Worm (Caenorhabditis elegans) whole organism, late embryonic: ENCODE results near the gene Y55F3AM.21.

ENCODE experiments used
- F13H6.1 ChIP-seq: sonication (generic microtip); optimal IDR thresholded peaks from 2 replicates; lab custom pipeline; 2016; ENCODE audit warnings: missing genetic modification characterization, missing compliant biosample characterization
- K02D7.2 ChIP-seq: sonication (generic microtip); optimal IDR thresholded peaks from 2 replicates; lab custom pipeline; 2017; ENCODE audit warnings: mild to moderate bottlenecking, missing genetic modification characterization, missing compliant biosample characterization
- Y22D7AL.16 ChIP-seq: sonication (generic microtip); optimal IDR thresholded peaks from 2 replicates; lab custom pipeline; 2016; ENCODE audit warnings: missing genetic modification characterization, missing compliant biosample characterization
- ahr-1 ChIP-seq: sonication (generic microtip); optimal IDR thresholded peaks from 2 replicates; lab custom pipeline; 2016; ENCODE audit warnings: missing genetic modification characterization, missing compliant biosample characterization
- ama-1 ChIP-seq: fragments of 150-350 bp; optimal IDR thresholded peaks from 2 replicates; lab custom pipeline; 2014
- ceh-14 ChIP-seq: sonication (generic microtip); optimal IDR thresholded peaks from 2 replicates; lab custom pipeline; 2016; ENCODE audit warnings: missing genotype, missing genetic modification characterization, missing compliant biosample characterization
- ceh-2 ChIP-seq: sonication (generic microtip); optimal IDR thresholded peaks from 2 replicates; lab custom pipeline; 2016; ENCODE audit warnings: missing genotype, missing genetic modification characterization, missing compliant biosample characterization
- ceh-22 ChIP-seq: sonication (generic microtip); optimal IDR thresholded peaks from 2 replicates; lab custom pipeline; 2017; ENCODE audit warnings: missing biosample characterization, missing genetic modification characterization
- ceh-24 ChIP-seq: sonication (generic microtip); optimal IDR thresholded peaks from 2 replicates; lab custom pipeline; 2016; ENCODE audit warnings: mild to moderate bottlenecking, missing genetic modification characterization, missing compliant biosample characterization
- ceh-30 ChIP-seq: fragments of 150-350 bp; optimal IDR thresholded peaks from 2 replicates; lab custom pipeline; 2014; ENCODE audit warnings: missing biosample characterization, missing genetic modification characterization
- ceh-31 ChIP-seq: sonication (generic microtip); optimal IDR thresholded peaks from 2 replicates; lab custom pipeline; 2016; ENCODE audit warnings: missing genetic modification characterization, missing compliant biosample characterization
- ceh-34 ChIP-seq: sonication (generic microtip); optimal IDR thresholded peaks from 2 replicates; lab custom pipeline; 2016; ENCODE audit warnings: mild to moderate bottlenecking, missing genetic modification characterization, missing compliant biosample characterization
- ceh-45 ChIP-seq: fragments of 200-800 bp; sonication (Bioruptor generic); IDR thresholded peaks from 2 replicates; pipeline ENCODE4 v1.3.6; 2022; ENCODE audit warnings: missing genetic modification reagents, missing genetic modification characterization, missing compliant biosample characterization
- ceh-48 ChIP-seq: sonication (generic microtip); optimal IDR thresholded peaks from 2 replicates; lab custom pipeline; 2016; ENCODE audit warnings: missing genetic modification characterization, inconsistent platforms, missing compliant biosample characterization
- ceh-6 ChIP-seq: fragments of 200-800 bp; sonication (Bioruptor generic); optimal IDR thresholded peaks from 2 replicates; lab custom pipeline; 2018; ENCODE audit warnings: mild to moderate bottlenecking, missing genetic modification characterization, missing compliant biosample characterization
- ceh-9 ChIP-seq: sonication (generic microtip); optimal IDR thresholded peaks from 2 replicates; lab custom pipeline; 2016; ENCODE audit warnings: mild to moderate bottlenecking, missing genetic modification characterization, inconsistent platforms, missing compliant biosample characterization
- dmd-4 ChIP-seq: sonication (generic microtip); optimal IDR thresholded peaks from 2 replicates; lab custom pipeline; 2016; ENCODE audit warnings: borderline replicate concordance, missing genetic modification characterization, missing compliant biosample characterization
- elt-2 ChIP-seq: sonication (generic microtip); optimal IDR thresholded peaks from 2 replicates; lab custom pipeline; 2016; ENCODE audit warnings: missing genetic modification reagents, missing genetic modification characterization, missing compliant biosample characterization
- fax-1 ChIP-seq: sonication (generic microtip); optimal IDR thresholded peaks from 2 replicates; lab custom pipeline; 2016; ENCODE audit warnings: missing genotype, missing genetic modification characterization, missing compliant biosample characterization
- fkh-10 ChIP-seq: fragments of 150-350 bp; optimal IDR thresholded peaks from 2 replicates; lab custom pipeline; 2014; ENCODE audit warnings: missing biosample characterization, missing genetic modification reagents, missing genetic modification characterization
- gmeb-2 ChIP-seq: sonication (generic microtip); optimal IDR thresholded peaks from 2 replicates; lab custom pipeline; 2016; ENCODE audit warnings: missing genetic modification characterization, inconsistent platforms, missing compliant biosample characterization
- hlh-13 ChIP-seq: fragments of 200-800 bp; sonication (Bioruptor generic); optimal IDR thresholded peaks from 2 replicates; lab custom pipeline; 2018; ENCODE audit warnings: mild to moderate bottlenecking, missing genetic modification characterization, missing compliant biosample characterization
- hlh-15 ChIP-seq: sonication (generic microtip); optimal IDR thresholded peaks from 2 replicates; lab custom pipeline; 2016; ENCODE audit warnings: missing genetic modification characterization, missing compliant biosample characterization
- hlh-30 ChIP-seq: sonication (generic microtip); optimal IDR thresholded peaks from 2 replicates; lab custom pipeline; 2017; ENCODE audit warnings: antibody characterized with exemption, missing genetic modification characterization, missing compliant biosample characterization; ENCODE audit not compliant: insufficient read depth
- lim-6 ChIP-seq: sonication (generic microtip); optimal IDR thresholded peaks from 2 replicates; lab custom pipeline; 2016; ENCODE audit warnings: missing genetic modification characterization, missing compliant biosample characterization
- lin-11 ChIP-seq: fragments of 200-800 bp; sonication (Bioruptor generic); optimal IDR thresholded peaks from 2 replicates; lab custom pipeline; 2018; ENCODE audit warnings: mild to moderate bottlenecking, missing genetic modification characterization, missing compliant biosample characterization
- nfya-1 ChIP-seq: sonication (generic microtip); optimal IDR thresholded peaks from 2 replicates; lab custom pipeline; 2017; ENCODE audit warnings: missing genetic modification characterization, mild to moderate bottlenecking, missing compliant biosample characterization, antibody characterized with exemption, moderate library complexity
- nhr-232 ChIP-seq: sonication (generic microtip); optimal IDR thresholded peaks from 2 replicates; lab custom pipeline; 2016; ENCODE audit warnings: missing genetic modification characterization, missing compliant biosample characterization
- odd-2 ChIP-seq: sonication (generic microtip); optimal IDR thresholded peaks from 2 replicates; lab custom pipeline; 2017; ENCODE audit warnings: antibody characterized with exemption, mild to moderate bottlenecking, missing genetic modification characterization, missing compliant biosample characterization
- pat-9 ChIP-seq: fragments of 200-800 bp; sonication (Bioruptor generic); optimal IDR thresholded peaks from 2 replicates; lab custom pipeline; 2018; ENCODE audit warnings: mild to moderate bottlenecking, missing genetic modification characterization, moderate library complexity, missing compliant biosample characterization
- pax-1 ChIP-seq: fragments of 150-350 bp; optimal IDR thresholded peaks from 2 replicates; lab custom pipeline; 2014; ENCODE audit warnings: missing biosample characterization, missing genetic modification characterization
- rnt-1 ChIP-seq: sonication (generic microtip); optimal IDR thresholded peaks from 2 replicates; lab custom pipeline; 2016; ENCODE audit warnings: missing genetic modification characterization, missing compliant biosample characterization
- sdc-2 ChIP-seq: sonication (generic microtip); optimal IDR thresholded peaks from 2 replicates; lab custom pipeline; 2016; ENCODE audit warnings: missing genotype, missing genetic modification characterization, missing compliant biosample characterization
- sox-4 ChIP-seq: sonication (generic microtip); optimal IDR thresholded peaks from 2 replicates; lab custom pipeline; 2017; ENCODE audit warnings: mild to moderate bottlenecking, missing genetic modification characterization, inconsistent platforms, missing compliant biosample characterization
- syd-9 ChIP-seq: sonication (generic microtip); optimal IDR thresholded peaks from 2 replicates; lab custom pipeline; 2016; ENCODE audit warnings: mild to moderate bottlenecking, missing genetic modification characterization, moderate library complexity, missing compliant biosample characterization
- tbx-2 ChIP-seq: sonication (generic microtip); optimal IDR thresholded peaks from 2 replicates; lab custom pipeline; 2016; ENCODE audit warnings: missing genetic modification characterization, missing compliant biosample characterization
- ttx-3 ChIP-seq: sonication (generic microtip); optimal IDR thresholded peaks from 2 replicates; lab custom pipeline; 2016; ENCODE audit warnings: missing genetic modification reagents, missing genetic modification characterization, missing compliant biosample characterization
- unc-3 ChIP-seq, 2 experiments: fragments of 200-800 bp in 1 of 2; sonication (Bioruptor generic) in 1 of 2; sonication (generic microtip) in 1 of 2; conservative IDR thresholded peaks in 1 of 2; optimal IDR thresholded peaks in 1 of 2; 2 replicates each; pipeline versions ENCODE4 v1.3.6 to Lab custom; 2016 to 2022; ENCODE audit warnings: missing compliant biosample characterization in 2 of 2, missing genetic modification characterization in 2 of 2, missing genetic modification reagents in 1 of 2
- unc-55 ChIP-seq: sonication (generic microtip); optimal IDR thresholded peaks from 2 replicates; lab custom pipeline; 2017; ENCODE audit warnings: missing biosample characterization, missing genetic modification reagents, missing genetic modification characterization
- unc-86 ChIP-seq: sonication (generic microtip); optimal IDR thresholded peaks from 2 replicates; lab custom pipeline; 2016; ENCODE audit warnings: missing genetic modification characterization, missing compliant biosample characterization
- zip-5 ChIP-seq: sonication (generic microtip); optimal IDR thresholded peaks from 2 replicates; lab custom pipeline; 2016; ENCODE audit warnings: missing genetic modification characterization, missing compliant biosample characterization
- ztf-16 ChIP-seq: sonication (generic microtip); optimal IDR thresholded peaks from 2 replicates; lab custom pipeline; 2017; ENCODE audit warnings: missing genetic modification characterization, missing compliant biosample characterization

Y55F3AM.21 gene

DNA sequence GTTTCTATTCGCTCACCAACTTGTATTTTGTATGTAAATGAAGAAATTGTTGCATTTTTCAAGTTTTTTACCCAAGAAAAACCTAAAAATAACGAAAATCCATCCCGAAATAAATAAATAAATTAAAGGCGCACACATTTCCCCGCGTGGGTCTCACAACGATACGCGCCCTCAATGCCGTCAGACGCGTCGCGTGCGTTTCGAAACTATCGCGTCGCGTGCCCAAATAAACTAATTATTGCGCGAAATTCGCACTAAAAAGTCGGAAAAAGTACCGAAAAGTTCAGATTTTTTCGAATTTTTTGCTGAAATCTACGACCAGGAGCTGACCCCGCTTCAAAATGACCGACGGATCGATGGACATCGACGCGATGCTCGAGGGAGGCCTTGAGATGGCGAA lies 39.0 kb downstream of the Y55F3AM.21 start, which contains the start of gene rbm-39 (continued):
- TF ChIP-seq lin-11 (no peak), ceh-45 (GFP tag; lab: Robert Waterston, UW) (no peak), fkh-10 (GFP tag; lab: Kevin White, UChicago) (no peak), nfya-1 (tag; lab: Kevin White, UChicago) (peak; percentile 64), lim-6 (tag; lab: Kevin White, UChicago) (no peak), hlh-15 (tag; lab: Kevin White, UChicago) (no peak), dmd-4 (tag; lab: Kevin White, UChicago) (no peak), ceh-6 (GFP tag; lab: Kevin White, UChicago) (no peak), unc-55 (GFP tag; lab: Kevin White, UChicago) (peak; percentile 49), ceh-24 (tag; lab: Kevin White, UChicago) (no peak)

DNA sequence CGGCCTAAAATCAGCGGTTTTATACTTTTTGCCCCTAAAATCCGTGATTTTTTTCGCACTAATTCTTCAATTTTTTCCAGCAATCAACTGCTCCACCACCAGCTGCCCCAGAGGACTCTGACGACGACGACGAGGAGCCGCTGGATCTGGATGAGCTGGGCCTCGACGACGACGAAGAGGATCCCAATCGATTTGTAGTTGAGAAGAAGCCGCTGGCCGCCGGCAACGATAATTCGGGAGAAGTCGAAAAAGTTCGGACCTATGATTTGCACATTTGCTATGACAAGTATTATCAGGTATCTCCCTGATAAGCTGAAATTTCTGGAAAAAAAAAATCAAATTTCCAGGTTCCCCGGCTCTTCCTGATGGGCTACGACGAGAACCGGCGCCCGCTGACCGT lies 39.7 kb downstream of the Y55F3AM.21 start:
- TF ChIP-seq hlh-30 (tag; lab: Kevin White, UChicago) (no peak), elt-2 (tag; lab: Kevin White, UChicago) (no peak)

DNA sequence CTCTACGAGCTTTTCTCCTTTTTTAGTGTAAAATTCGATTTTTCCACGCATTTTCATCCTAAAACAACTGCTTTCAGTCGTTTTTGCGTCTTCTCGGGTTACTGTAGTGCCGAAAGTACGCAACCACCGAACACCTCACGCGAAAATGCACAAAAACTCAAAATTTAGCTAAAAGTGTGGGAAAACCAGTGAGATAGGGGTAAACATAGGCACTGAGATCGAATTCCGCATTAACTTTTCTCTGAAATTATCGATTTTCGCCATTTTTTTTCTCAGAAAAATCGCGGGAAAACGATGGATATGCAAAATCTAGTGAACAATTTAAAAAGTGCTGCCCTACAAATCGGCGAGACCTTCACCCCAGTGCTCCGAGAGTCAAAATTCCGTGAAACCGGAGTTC lies 41.3 kb downstream of the Y55F3AM.21 start, which contains the start of gene atg-3:
Gene atg-3 (plus strand): TSS at position 301 of the 400 bp plus-strand sequence.
- TF ChIP-seq ceh-31 (tag; lab: Kevin White, UChicago) (no peak), sdc-2 (no peak), elt-2 (tag; lab: Kevin White, UChicago) (no peak), ceh-22 (tag; lab: Kevin White, UChicago) (no peak), sox-4 (tag; lab: Kevin White, UChicago) (no peak), ztf-16 (tag; lab: Kevin White, UChicago) (no peak), fax-1 (tag; lab: Kevin White, UChicago) (no peak)

DNA sequence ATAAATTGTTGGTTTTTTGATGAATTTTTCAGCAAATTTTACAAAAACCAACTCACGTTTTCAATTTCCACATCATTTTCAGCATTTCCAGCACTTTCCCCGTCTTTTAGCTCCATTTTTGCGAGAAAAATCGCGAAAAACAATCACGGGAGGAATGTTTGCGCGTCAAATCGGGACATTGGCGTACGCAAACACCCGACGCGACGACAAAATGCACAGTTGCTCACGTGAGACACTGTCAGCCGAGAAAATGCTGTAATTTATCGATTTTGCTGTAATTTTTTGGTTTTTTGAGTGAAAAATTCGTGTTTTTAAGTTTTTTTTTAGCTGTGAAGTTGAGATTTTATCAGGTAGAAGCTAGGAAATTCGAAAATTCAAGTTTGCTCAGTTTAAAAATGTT lies 41.9 kb downstream of the Y55F3AM.21 start, which contains the start of gene Y55F3AM.9:
Gene Y55F3AM.9 (minus strand): TSS at position 189 of the 400 bp plus-strand sequence.
- TF ChIP-seq ceh-30 (tag; lab: Kevin White, UChicago) (peak; percentile 46), nhr-232 (tag; lab: Kevin White, UChicago) (no peak), zip-5 (tag; lab: Kevin White, UChicago) (no peak), hlh-30 (tag; lab: Kevin White, UChicago) (peak; percentile 92), ztf-16 (tag; lab: Kevin White, UChicago) (no peak), unc-55 (GFP tag; lab: Kevin White, UChicago) (no peak), nfya-1 (tag; lab: Kevin White, UChicago) (peak; percentile 30), ceh-2 (tag; lab: Kevin White, UChicago) (no peak), tbx-2 (peak; percentile 1), gmeb-2 (no peak), F13H6.1 (tag; lab: Kevin White, UChicago) (no peak), syd-9 (tag; lab: Kevin White, UChicago) (no peak), ceh-9 (tag; lab: Kevin White, UChicago) (no peak), elt-2 (tag; lab: Kevin White, UChicago) (no peak), K02D7.2 (tag; lab: Kevin White, UChicago) (no peak), ceh-48 (tag; lab: Kevin White, UChicago) (peak; percentile 46), ceh-14 (tag; lab: Kevin White, UChicago) (no peak), Y22D7AL.16 (no peak), ceh-24 (tag; lab: Kevin White, UChicago) (no peak), unc-86 (tag; lab: Kevin White, UChicago) (no peak), hlh-15 (tag; lab: Kevin White, UChicago) (no peak), ahr-1 (tag; lab: Kevin White, UChicago) (no peak), dmd-4 (tag; lab: Kevin White, UChicago) (no peak), unc-3 (GFP tag; conservative IDR thresholded peaks at IDR 0.05; lab: Robert Waterston, UW) (no peak), unc-3 (tag; optimal IDR thresholded peaks at IDR 0.05; lab: Kevin White, UChicago) (no peak), hlh-13 (GFP tag; lab: Kevin White, UChicago) (no peak), ama-1 (lab: Kevin White, UChicago) (no peak), ttx-3 (tag; lab: Kevin White, UChicago) (no peak), pax-1 (tag; lab: Kevin White, UChicago) (no peak), ceh-45 (GFP tag; lab: Robert Waterston, UW) (no peak), pat-9 (no peak), odd-2 (tag; lab: Kevin White, UChicago) (no peak), ceh-34 (tag; lab: Kevin White, UChicago) (no peak), rnt-1 (tag; lab: Kevin White, UChicago) (no peak), lin-11 (no peak)
- TF ChIP-seq, all 69 proteins: peak for 5
